Worm (Caenorhabditis elegans) whole organism, L4 larva: ENCODE measurements around the gene clhm-1.

Source experiments
- D1046.2 ChIP-seq: fragments of 200-800 bp; sonication (Bioruptor generic); IDR thresholded peaks from 2 replicates; pipeline ENCODE4 v1.3.6; 2022; ENCODE audit warnings: missing genetic modification characterization, missing compliant biosample characterization
- dmd-6 ChIP-seq: fragments of 200-800 bp; sonication (Bioruptor generic); IDR thresholded peaks from 2 replicates; pipeline ENCODE4 v1.3.6; 2022; ENCODE audit warnings: missing genetic modification reagents, missing genetic modification characterization, missing compliant biosample characterization
- jun-1 ChIP-seq: fragments of 150-350 bp; optimal IDR thresholded peaks from 2 replicates; lab custom pipeline; 2014; ENCODE audit warnings: missing biosample characterization, missing genetic modification reagents, missing genetic modification characterization
- lin-39 ChIP-seq: fragments of 150-350 bp; optimal IDR thresholded peaks from 2 replicates; lab custom pipeline; 2014; ENCODE audit warnings: missing biosample characterization, missing genetic modification reagents, missing genetic modification characterization
- mep-1 ChIP-seq: fragments of 150-350 bp; sonication (generic microtip); optimal IDR thresholded peaks from 3 replicates; lab custom pipeline; 2014; ENCODE audit warnings: missing biosample characterization, missing genetic modification characterization
- nhr-77 ChIP-seq: fragments of 150-350 bp; optimal IDR thresholded peaks from 2 replicates; lab custom pipeline; 2014; ENCODE audit warnings: missing biosample characterization, missing genetic modification characterization

DNA sequence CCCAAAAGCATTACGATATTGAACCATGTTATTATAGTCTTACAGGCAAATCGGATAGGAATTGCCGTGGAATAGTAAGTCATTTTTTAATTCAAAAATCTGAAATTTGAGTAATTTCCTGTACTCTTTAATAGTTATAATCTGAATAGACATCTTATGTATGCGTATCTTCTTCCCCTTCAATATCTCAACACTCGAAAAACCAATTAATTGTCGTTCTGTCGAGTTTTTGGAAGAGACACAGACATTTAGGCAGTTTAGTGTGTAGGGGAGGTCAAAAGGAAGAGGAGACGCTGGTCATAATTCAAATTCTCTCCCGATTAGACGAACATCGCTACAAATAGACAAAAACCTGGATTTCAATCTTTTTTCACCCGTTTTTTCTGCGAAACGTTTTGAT, 35.3 kb downstream of the clhm-1 start:
- TF ChIP-seq mep-1 (peak; percentile 28), D1046.2 (GFP tag; lab: Robert Waterston, UW) (no peak), lin-39 (tag; lab: Kevin White, UChicago) (no peak), nhr-77 (no peak), dmd-6 (no peak), jun-1 (tag; lab: Kevin White, UChicago) (no peak)
